Worm (Caenorhabditis elegans) whole organism, L4/young adult: ENCODE measurements around the gene dpf-6.

Source experiments
- W03F9.2 ChIP-seq: fragments of 150-350 bp; optimal IDR thresholded peaks from 2 replicates; lab custom pipeline; 2014; ENCODE audit warnings: missing biosample characterization, missing genetic modification characterization
- dao-5 ChIP-seq: sonication (generic microtip); optimal IDR thresholded peaks from 2 replicates; lab custom pipeline; 2016; ENCODE audit warnings: missing genotype, missing genetic modification characterization, moderate library complexity, missing compliant biosample characterization
- him-1 ChIP-seq: sonication (generic microtip); optimal IDR thresholded peaks from 2 replicates; lab custom pipeline; 2016; ENCODE audit warnings: missing genotype, missing genetic modification reagents, missing genetic modification characterization, missing compliant biosample characterization

DNA sequence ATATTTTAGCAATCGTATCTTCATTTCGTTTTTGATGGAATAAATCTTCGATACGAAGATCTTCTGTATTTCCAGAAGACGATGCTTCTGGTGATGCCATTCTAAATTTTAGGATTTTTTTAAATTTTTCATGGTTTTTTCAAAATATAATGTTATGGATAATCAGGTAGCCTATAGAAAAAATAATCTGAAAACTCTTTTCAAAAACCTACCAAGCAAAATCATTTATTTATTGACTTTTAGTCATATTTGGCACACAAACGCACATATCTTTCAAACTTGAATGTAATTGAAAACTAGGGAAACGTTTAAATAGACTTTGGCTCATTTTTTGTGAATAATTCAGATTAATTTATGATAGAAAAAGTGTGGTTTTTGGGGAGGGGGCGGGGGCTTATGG, 21.6 kb upstream of the dpf-6 start, which contains the start of gene F44B9.5:
- TF ChIP-seq dao-5 (tag; lab: Kevin White, UChicago) (no peak), W03F9.2 (tag; lab: Kevin White, UChicago) (no peak), him-1 (tag; lab: Kevin White, UChicago) (no peak)
